Fruit fly (Drosophila melanogaster) whole organism, embryonic: ENCODE results near the gene CG7557.

Experiments used
- CG10147 ChIP-seq: fragments of 200-800 bp; sonication (Bioruptor generic); optimal IDR thresholded peaks from 2 replicates; lab custom pipeline; 2019; ENCODE audit warnings: missing biosample characterization, mild to moderate bottlenecking, missing genetic modification characterization, moderate library complexity
- CG10431 ChIP-seq: fragments of 200-800 bp; sonication (Bioruptor generic); optimal IDR thresholded peaks from 3 replicates; lab custom pipeline; 2018; ENCODE audit warnings: missing biosample characterization, mild to moderate bottlenecking, missing genetic modification characterization
- CG10565 ChIP-seq: fragments of 200-800 bp; sonication (Bioruptor generic); optimal IDR thresholded peaks from 3 replicates; lab custom pipeline; 2016; ENCODE audit warnings: missing biosample characterization, mild to moderate bottlenecking, missing genetic modification characterization
- CG11456 ChIP-seq: fragments of 200-800 bp; sonication (Bioruptor generic); IDR thresholded peaks from 3 replicates; pipeline ENCODE4 v1.3.6; 2022; ENCODE audit warnings: missing biosample characterization, missing genetic modification characterization
- CG14441 ChIP-seq: fragments of 200-800 bp; sonication (Bioruptor generic); IDR thresholded peaks from 2 replicates; pipeline ENCODE4 v1.3.6; 2022; ENCODE audit warnings: missing biosample characterization, missing genetic modification characterization
- CG14965 ChIP-seq: fragments of 200-800 bp; sonication (Bioruptor generic); optimal IDR thresholded peaks from 2 replicates; lab custom pipeline; 2016; ENCODE audit warnings: missing biosample characterization, missing genetic modification characterization, borderline replicate concordance
- CG17361 ChIP-seq: fragments of 200-800 bp; sonication (Bioruptor generic); IDR thresholded peaks from 3 replicates; pipeline ENCODE4 v1.3.6; 2022; ENCODE audit warnings: missing biosample characterization, missing genetic modification characterization
- CG1792 ChIP-seq: fragments of 200-800 bp; sonication (Bioruptor generic); optimal IDR thresholded peaks from 2 replicates; lab custom pipeline; 2016; ENCODE audit warnings: missing biosample characterization, missing genetic modification characterization
- CG2120 ChIP-seq: fragments of 200-800 bp; sonication (Bioruptor generic); optimal IDR thresholded peaks from 3 replicates; lab custom pipeline; 2016; ENCODE audit warnings: missing biosample characterization, missing genetic modification characterization
- CG3726 ChIP-seq: fragments of 200-800 bp; sonication (Bioruptor generic); IDR thresholded peaks from 3 replicates; pipeline ENCODE4, ENCODE4 v1.3.6; 2022; ENCODE audit warnings: missing biosample characterization, missing genetic modification characterization
- CG3995 ChIP-seq: fragments of 200-800 bp; sonication (Bioruptor generic); optimal IDR thresholded peaks from 3 replicates; lab custom pipeline; 2016; ENCODE audit warnings: missing biosample characterization, missing genetic modification characterization
- CG6654 ChIP-seq: fragments of 200-800 bp; sonication (Bioruptor generic); optimal IDR thresholded peaks from 2 replicates; lab custom pipeline; 2017; ENCODE audit warnings: missing biosample characterization, mild to moderate bottlenecking, missing genetic modification characterization
- CG6765 ChIP-seq: fragments of 200-800 bp; sonication (Bioruptor generic); optimal IDR thresholded peaks from 3 replicates; lab custom pipeline; 2017; ENCODE audit warnings: missing biosample characterization, mild to moderate bottlenecking, missing genetic modification characterization
- CG7372 ChIP-seq: fragments of 200-800 bp; sonication (Bioruptor generic); IDR thresholded peaks from 2 replicates; pipeline ENCODE4 v1.3.6; 2022; ENCODE audit warnings: missing biosample characterization, missing genetic modification characterization
- CG8290 ChIP-seq, 3 experiments: fragments of 200-800 bp; sonication (Bioruptor generic); optimal IDR thresholded peaks; 2 replicates each; lab custom pipeline; 2016 to 2019; ENCODE audit warnings: missing biosample characterization in 3 of 3, missing genetic modification characterization in 3 of 3, mild to moderate bottlenecking in 2 of 3, moderate library complexity in 1 of 3
- CG8765 ChIP-seq: fragments of 200-800 bp; sonication (Bioruptor generic); IDR thresholded peaks from 2 replicates; pipeline ENCODE4 v1.3.6; 2022; ENCODE audit warnings: missing biosample characterization, missing genetic modification characterization
- CG8924 ChIP-seq: fragments of 200-800 bp; optimal IDR thresholded peaks from 3 replicates; lab custom pipeline; 2019; ENCODE audit warnings: missing biosample characterization, mild to moderate bottlenecking, missing genetic modification characterization, moderate library complexity
- CG9817 ChIP-seq: fragments of 200-800 bp; sonication (Bioruptor generic); optimal IDR thresholded peaks from 2 replicates; lab custom pipeline; 2018; ENCODE audit warnings: missing biosample characterization, mild to moderate bottlenecking, missing genetic modification characterization, moderate library complexity
- CkIIα-i1 ChIP-seq: fragments of 200-800 bp; sonication (Bioruptor generic); IDR thresholded peaks from 2 replicates; pipeline ENCODE4 v1.3.6; 2022; ENCODE audit warnings: missing biosample characterization, missing genetic modification characterization
- Dp ChIP-seq: fragments of 200-800 bp; sonication (Bioruptor generic); optimal IDR thresholded peaks from 2 replicates; lab custom pipeline; 2018; ENCODE audit warnings: missing biosample characterization, mild to moderate bottlenecking, missing genetic modification characterization, moderate library complexity
- Fer2 ChIP-seq: fragments of 200-800 bp; sonication (Bioruptor generic); optimal IDR thresholded peaks from 2 replicates; lab custom pipeline; 2018; ENCODE audit warnings: missing biosample characterization, mild to moderate bottlenecking, missing genetic modification characterization, moderate library complexity
- Fer3 ChIP-seq: fragments of 200-800 bp; sonication (Bioruptor generic); optimal IDR thresholded peaks from 2 replicates; lab custom pipeline; 2018; ENCODE audit warnings: missing biosample characterization, mild to moderate bottlenecking, missing genetic modification characterization, moderate library complexity
- Hmr ChIP-seq: fragments of 200-800 bp; sonication (Bioruptor generic); optimal IDR thresholded peaks from 3 replicates; lab custom pipeline; 2017; ENCODE audit warnings: mild to moderate bottlenecking, missing biosample characterization, missing genetic modification reagents, missing genetic modification characterization
- Hr39 ChIP-seq: fragments of >200 bp; optimal IDR thresholded peaks from 2 replicates; lab custom pipeline; 2017
- Max ChIP-seq: fragments of 200-800 bp; sonication (Bioruptor generic); optimal IDR thresholded peaks from 2 replicates; lab custom pipeline; 2016; ENCODE audit warnings: missing biosample characterization, mild to moderate bottlenecking, missing genetic modification characterization
- NfI ChIP-seq: fragments of 200-800 bp; sonication (Bioruptor generic); optimal IDR thresholded peaks from 3 replicates; lab custom pipeline; 2018; ENCODE audit warnings: missing biosample characterization, mild to moderate bottlenecking, missing genetic modification characterization, moderate library complexity
- Ravus ChIP-seq: fragments of 200-800 bp; sonication (Bioruptor generic); IDR thresholded peaks from 2 replicates; pipeline ENCODE4 v1.3.6; 2022; ENCODE audit warnings: missing biosample characterization, missing genetic modification characterization
- Sox102F ChIP-seq: fragments of 200-800 bp; sonication (Bioruptor generic); optimal IDR thresholded peaks from 2 replicates; lab custom pipeline; 2018; ENCODE audit warnings: missing biosample characterization, mild to moderate bottlenecking, missing genetic modification characterization, moderate library complexity
- Ssrp ChIP-seq: fragments of 200-800 bp; sonication (Bioruptor generic); optimal IDR thresholded peaks from 2 replicates; lab custom pipeline; 2018; ENCODE audit warnings: missing biosample characterization, mild to moderate bottlenecking, missing genetic modification characterization, moderate library complexity
- Taf1 ChIP-seq: fragments of 200-800 bp; sonication (Bioruptor generic); IDR thresholded peaks from 2 replicates; pipeline ENCODE4 v1.3.6; 2022; ENCODE audit warnings: missing biosample characterization, missing genetic modification characterization
- amos ChIP-seq: fragments of 200-800 bp; sonication (Bioruptor generic); IDR thresholded peaks from 2 replicates; pipeline ENCODE4 v1.3.6; 2022; ENCODE audit warnings: missing biosample characterization, missing genetic modification characterization; ENCODE audit not compliant: partially characterized antibody
- ash1 ChIP-seq: fragments of 200-800 bp; sonication (Bioruptor generic); optimal IDR thresholded peaks from 2 replicates; lab custom pipeline; 2018; ENCODE audit warnings: missing biosample characterization, mild to moderate bottlenecking, missing genetic modification characterization
- bbx ChIP-seq: fragments of 200-800 bp; sonication (Bioruptor generic); IDR thresholded peaks from 2 replicates; pipeline ENCODE4 v1.3.6; 2022; ENCODE audit warnings: missing biosample characterization, missing genetic modification characterization; ENCODE audit not compliant: partially characterized antibody
- bowl ChIP-seq: fragments of 200-800 bp; sonication (Bioruptor generic); IDR thresholded peaks from 2 replicates; pipeline ENCODE4 v1.3.6; 2022; ENCODE audit warnings: missing biosample characterization, missing genetic modification characterization
- caup ChIP-seq: fragments of 200-800 bp; sonication (Bioruptor generic); optimal IDR thresholded peaks from 3 replicates; lab custom pipeline; 2017; ENCODE audit warnings: missing biosample characterization, mild to moderate bottlenecking, missing genetic modification characterization, moderate library complexity; ENCODE audit not compliant: severe bottlenecking
- chif ChIP-seq, 2 experiments: fragments of 200-800 bp; sonication (Bioruptor generic); optimal IDR thresholded peaks; 3 replicates each; lab custom pipeline; 2016; ENCODE audit warnings: missing biosample characterization in 2 of 2, missing genetic modification characterization in 2 of 2
- emc ChIP-seq: fragments of 200-800 bp; sonication (Bioruptor generic); optimal IDR thresholded peaks from 2 replicates; lab custom pipeline; 2016; ENCODE audit warnings: missing biosample characterization, missing genetic modification characterization
- eve ChIP-seq, 2 experiments: fragments of >200 bp; optimal IDR thresholded peaks; 2 replicates each; lab custom pipeline; 2017; ENCODE audit warnings: missing biosample characterization in 2 of 2, missing genetic modification characterization in 2 of 2
- fd102C ChIP-seq: fragments of 200-800 bp; sonication (Bioruptor generic); optimal IDR thresholded peaks from 2 replicates; lab custom pipeline; 2018; ENCODE audit warnings: missing biosample characterization, mild to moderate bottlenecking, missing genetic modification characterization, moderate library complexity
- fd3F ChIP-seq: fragments of 200-800 bp; sonication (Bioruptor generic); optimal IDR thresholded peaks from 2 replicates; lab custom pipeline; 2018; ENCODE audit warnings: missing biosample characterization, mild to moderate bottlenecking, missing genetic modification characterization, moderate library complexity
- gro ChIP-seq: fragments of 200-800 bp; sonication (Bioruptor generic); optimal IDR thresholded peaks from 2 replicates; lab custom pipeline; 2016; ENCODE audit warnings: missing biosample characterization, missing genetic modification characterization
- mld ChIP-seq: fragments of 200-800 bp; sonication (Bioruptor generic); IDR thresholded peaks from 3 replicates; pipeline ENCODE4 v1.3.6; 2022; ENCODE audit warnings: missing biosample characterization, missing genetic modification characterization; ENCODE audit not compliant: partially characterized antibody
- nerfin-1 ChIP-seq: fragments of 200-800 bp; sonication (Bioruptor generic); optimal IDR thresholded peaks from 3 replicates; lab custom pipeline; 2019; ENCODE audit warnings: missing biosample characterization, mild to moderate bottlenecking, missing genetic modification characterization, moderate library complexity
- otp ChIP-seq: fragments of 200-800 bp; sonication (Bioruptor generic); IDR thresholded peaks from 3 replicates; pipeline ENCODE4, ENCODE4 v1.3.6; 2022; ENCODE audit warnings: missing biosample characterization, missing genetic modification characterization
- psq ChIP-seq: fragments of 200-800 bp; sonication (Bioruptor generic); optimal IDR thresholded peaks from 2 replicates; lab custom pipeline; 2017; ENCODE audit warnings: missing biosample characterization, missing genetic modification characterization
- row ChIP-seq: fragments of 200-800 bp; sonication (Bioruptor generic); IDR thresholded peaks from 3 replicates; pipeline ENCODE4 v1.3.6; 2022; ENCODE audit warnings: missing biosample characterization, missing genetic modification characterization
- scrt ChIP-seq: fragments of 200-800 bp; sonication (Bioruptor generic); optimal IDR thresholded peaks from 2 replicates; lab custom pipeline; 2018; ENCODE audit warnings: missing biosample characterization, mild to moderate bottlenecking, missing genetic modification characterization, moderate library complexity
- sim ChIP-seq: fragments of 200-800 bp; sonication (Bioruptor generic); IDR thresholded peaks from 2 replicates; pipeline ENCODE4 v1.3.6; 2022; ENCODE audit warnings: missing biosample characterization, missing genetic modification characterization
- tx ChIP-seq: fragments of 200-800 bp; sonication (Bioruptor generic); optimal IDR thresholded peaks from 2 replicates; lab custom pipeline; 2016; ENCODE audit warnings: missing biosample characterization, missing genetic modification characterization
- unpg ChIP-seq: fragments of 200-800 bp; sonication (Bioruptor generic); optimal IDR thresholded peaks from 3 replicates; lab custom pipeline; 2018; ENCODE audit warnings: missing biosample characterization, mild to moderate bottlenecking, missing genetic modification characterization, moderate library complexity

CG7557 gene

dm6 chr3L:11443474-11444080, 1.4 kb upstream of the CG7557 start (continued):
- TF ChIP-seq amos (no peak), CG2120 (GFP tag; lab: Kevin White, UChicago) (no peak), unpg (no peak), CG6765 (GFP tag; lab: Kevin White, UChicago) (no peak), mld (GFP tag; lab: Robert Waterston, UW) (no peak), Sox102F (GFP tag; lab: Kevin White, UChicago) (peak; percentile 61), Fer2 (no peak), row (GFP tag; lab: Robert Waterston, UW) (peak; percentile 16; the same call in 1 of the 3 replicates), bbx (GFP tag; lab: Robert Waterston, UW) (no peak), CG10147 (no peak), chif (GFP tag; optimal IDR thresholded peaks at IDR 0.05; lab: Kevin White, UChicago) (no peak), CG3995 (no peak), Fer3 (tag; lab: Kevin White, UChicago) (no peak), CG8290 (GFP tag; optimal IDR thresholded peaks at IDR 0.05; lab: Kevin White, UChicago) (no peak), CG8290 (tag; optimal IDR thresholded peaks at IDR 0.05; lab: Kevin White, UChicago) (no peak), CG8765 (GFP tag; lab: Robert Waterston, UW) (no peak), Hr39 (lab: Kevin White, UChicago) (no peak), CG10431 (GFP tag; lab: Kevin White, UChicago) (peak; percentile 73), Ssrp (tag; lab: Kevin White, UChicago) (peak; percentile 49), CG9817 (tag; lab: Kevin White, UChicago) (no peak), fd3F (GFP tag; lab: Kevin White, UChicago) (no peak), scrt (GFP tag; lab: Kevin White, UChicago) (no peak), tx (GFP tag; lab: Kevin White, UChicago) (no peak), NfI (GFP tag; lab: Kevin White, UChicago) (peak; percentile 5), CG14965 (GFP tag; lab: Kevin White, UChicago) (no peak), Ravus (GFP tag; lab: Robert Waterston, UW) (no peak), caup (no peak), nerfin-1 (tag; lab: Kevin White, UChicago) (no peak), CG10565 (no peak), sim (GFP tag; lab: Robert Waterston, UW) (no peak), otp (GFP tag; lab: Robert Waterston, UW) (no peak), CG11456 (GFP tag; lab: Robert Waterston, UW) (0 out of 3 replicates have a peak, but pooled peaks have one; percentile 57), CG1792 (GFP tag; lab: Kevin White, UChicago) (no peak), psq (GFP tag; lab: Kevin White, UChicago) (no peak), CG3726 (GFP tag; lab: Robert Waterston, UW) (no peak), CG8924 (tag; lab: Kevin White, UChicago) (peak; percentile 42), Taf1 (GFP tag; lab: Robert Waterston, UW) (no peak), Dp (no peak), ash1 (GFP tag; lab: Kevin White, UChicago) (no peak), emc (GFP tag; lab: Kevin White, UChicago) (no peak), CG7372 (GFP tag; lab: Robert Waterston, UW) (no peak), gro (GFP tag; lab: Kevin White, UChicago) (no peak), bowl (GFP tag; lab: Robert Waterston, UW) (no peak), Hmr (GFP tag; lab: Kevin White, UChicago) (peak; percentile 2), CG17361 (peak; percentile 42; the same call in 2 of the 3 replicates), Max (no peak), fd102C (GFP tag; lab: Kevin White, UChicago) (no peak), CG14441 (no peak), eve (GFP tag; optimal IDR thresholded peaks at IDR 0.05; lab: Kevin White, UChicago) (no peak), CkIIα-i1 (GFP tag; lab: Robert Waterston, UW) (no peak), CG6654 (GFP tag; lab: Kevin White, UChicago) (no peak)
